Fruit fly (Drosophila melanogaster) whole organism, embryonic: ENCODE measurements around the gene holn1.

Experiments used
- Antp ChIP-seq: fragments of 200-800 bp; sonication (Bioruptor generic); optimal IDR thresholded peaks from 3 replicates; lab custom pipeline; 2016; ENCODE audit warnings: missing biosample characterization, missing genetic modification characterization
- BEAF-32 ChIP-seq: fragments of 200-800 bp; sonication (Bioruptor generic); optimal IDR thresholded peaks from 3 replicates; lab custom pipeline; 2017; ENCODE audit warnings: missing biosample characterization, missing genetic modification characterization, mild to moderate bottlenecking, moderate library complexity, missing genetic modification reagents
- Bteb2 ChIP-seq: fragments of 200-800 bp; sonication (Bioruptor generic); optimal IDR thresholded peaks from 2 replicates; lab custom pipeline; 2016; ENCODE audit warnings: missing biosample characterization, missing genetic modification characterization
- CG12769 ChIP-seq: fragments of 200-800 bp; sonication (Bioruptor generic); optimal IDR thresholded peaks from 2 replicates; lab custom pipeline; 2019; ENCODE audit warnings: missing biosample characterization, mild to moderate bottlenecking, missing genetic modification characterization, moderate library complexity
- CG13287 ChIP-seq: fragments of 200-800 bp; sonication (Bioruptor generic); IDR thresholded peaks from 2 replicates; pipeline ENCODE4 v1.3.6; 2022; ENCODE audit warnings: missing biosample characterization, missing genetic modification characterization; ENCODE audit not compliant: partially characterized antibody
- CG13624 ChIP-seq: fragments of 200-800 bp; sonication (Bioruptor generic); optimal IDR thresholded peaks from 2 replicates; lab custom pipeline; 2016; ENCODE audit warnings: missing biosample characterization, missing genetic modification characterization
- CG13775 ChIP-seq: fragments of 200-800 bp; sonication (Bioruptor generic); optimal IDR thresholded peaks from 3 replicates; lab custom pipeline; 2017; ENCODE audit warnings: missing biosample characterization, mild to moderate bottlenecking, missing genetic modification characterization
- CG14050 ChIP-seq: fragments of 200-800 bp; sonication (Bioruptor generic); IDR thresholded peaks from 3 replicates; pipeline ENCODE4 v1.3.6; 2022; ENCODE audit warnings: missing biosample characterization, missing genetic modification characterization
- CG15269 ChIP-seq: fragments of 200-800 bp; sonication (Bioruptor generic); optimal IDR thresholded peaks from 2 replicates; lab custom pipeline; 2018; ENCODE audit warnings: missing biosample characterization, mild to moderate bottlenecking, missing genetic modification characterization, moderate library complexity
- CG15601 ChIP-seq: fragments of 200-800 bp; sonication (Bioruptor generic); optimal IDR thresholded peaks from 3 replicates; lab custom pipeline; 2019; ENCODE audit warnings: missing biosample characterization, mild to moderate bottlenecking, missing genetic modification characterization, moderate library complexity
- CG15696 ChIP-seq: fragments of 200-800 bp; sonication (Bioruptor generic); optimal IDR thresholded peaks from 2 replicates; lab custom pipeline; 2019; ENCODE audit warnings: missing biosample characterization, mild to moderate bottlenecking, missing genetic modification characterization, moderate library complexity
- CG16863 ChIP-seq: fragments of 200-800 bp; sonication (Bioruptor generic); optimal IDR thresholded peaks from 3 replicates; lab custom pipeline; 2016; ENCODE audit warnings: missing biosample characterization, missing genetic modification characterization
- CG17912 ChIP-seq: fragments of 200-800 bp; sonication (Bioruptor generic); optimal IDR thresholded peaks from 2 replicates; lab custom pipeline; 2018; ENCODE audit warnings: missing biosample characterization, mild to moderate bottlenecking, missing genetic modification characterization
- CG30020 ChIP-seq: fragments of 200-800 bp; optimal IDR thresholded peaks from 2 replicates; lab custom pipeline; 2019; ENCODE audit warnings: missing biosample characterization, mild to moderate bottlenecking, missing genetic modification characterization, moderate library complexity
- CG3407 ChIP-seq: fragments of 200-800 bp; sonication (Bioruptor generic); optimal IDR thresholded peaks from 2 replicates; lab custom pipeline; 2018; ENCODE audit warnings: missing biosample characterization, mild to moderate bottlenecking, missing genetic modification characterization
- CG34376 ChIP-seq: fragments of 200-800 bp; sonication (Bioruptor generic); optimal IDR thresholded peaks from 2 replicates; lab custom pipeline; 2018; ENCODE audit warnings: missing biosample characterization, mild to moderate bottlenecking, missing genetic modification characterization
- CG4617 ChIP-seq: fragments of 200-800 bp; sonication (Bioruptor generic); optimal IDR thresholded peaks from 3 replicates; lab custom pipeline; 2016; ENCODE audit warnings: missing biosample characterization, missing genetic modification characterization, borderline replicate concordance
- CG4854 ChIP-seq: fragments of 200-800 bp; sonication (Bioruptor generic); optimal IDR thresholded peaks from 2 replicates; lab custom pipeline; 2016; ENCODE audit warnings: missing biosample characterization, missing genetic modification characterization, inconsistent platforms
- CG5180 ChIP-seq: fragments of 200-800 bp; sonication (Bioruptor generic); optimal IDR thresholded peaks from 3 replicates; lab custom pipeline; 2017; ENCODE audit warnings: missing biosample characterization, missing genetic modification characterization, mild to moderate bottlenecking, moderate library complexity, missing genetic modification reagents
- CG6254 ChIP-seq: fragments of 200-800 bp; sonication (Bioruptor generic); optimal IDR thresholded peaks from 3 replicates; lab custom pipeline; 2017; ENCODE audit warnings: mild to moderate bottlenecking, missing biosample characterization, missing genetic modification reagents, missing genetic modification characterization
- CG6272 ChIP-seq: fragments of 200-800 bp; sonication (Bioruptor generic); IDR thresholded peaks from 2 replicates; pipeline ENCODE4 v1.3.6; 2022; ENCODE audit warnings: missing biosample characterization, missing genetic modification characterization
- CG7786 ChIP-seq: fragments of 200-800 bp; sonication (Bioruptor generic); optimal IDR thresholded peaks from 2 replicates; lab custom pipeline; 2016; ENCODE audit warnings: missing biosample characterization, missing genetic modification characterization
- CG8924 ChIP-seq: fragments of 200-800 bp; optimal IDR thresholded peaks from 3 replicates; lab custom pipeline; 2019; ENCODE audit warnings: missing biosample characterization, mild to moderate bottlenecking, missing genetic modification characterization, moderate library complexity
- CG9215 ChIP-seq: fragments of 200-800 bp; sonication (Bioruptor generic); IDR thresholded peaks from 2 replicates; pipeline ENCODE4 v1.3.6; 2022; ENCODE audit warnings: missing biosample characterization, missing genetic modification characterization
- CG9437 ChIP-seq: fragments of 200-800 bp; sonication (Bioruptor generic); optimal IDR thresholded peaks from 2 replicates; lab custom pipeline; 2018; ENCODE audit warnings: missing biosample characterization, mild to moderate bottlenecking, missing genetic modification characterization
- CrebB ChIP-seq: fragments of 200-800 bp; sonication (Bioruptor generic); optimal IDR thresholded peaks from 3 replicates; lab custom pipeline; 2018; ENCODE audit warnings: missing biosample characterization, mild to moderate bottlenecking, missing genetic modification characterization
- Doc3 ChIP-seq: fragments of 200-800 bp; sonication (Bioruptor generic); IDR thresholded peaks from 3 replicates; pipeline ENCODE4 v1.3.6; 2022; ENCODE audit warnings: missing biosample characterization, missing genetic modification characterization; ENCODE audit not compliant: partially characterized antibody
- Elba2 ChIP-seq: fragments of 200-800 bp; sonication (Bioruptor generic); optimal IDR thresholded peaks from 3 replicates; lab custom pipeline; 2016; ENCODE audit warnings: missing biosample characterization, missing genetic modification characterization
- Hsf ChIP-seq: fragments of 200-800 bp; sonication (Bioruptor generic); optimal IDR thresholded peaks from 3 replicates; lab custom pipeline; 2016; ENCODE audit warnings: missing biosample characterization, missing genetic modification characterization
- Jarid2 ChIP-seq: fragments of 200-800 bp; sonication (Bioruptor generic); optimal IDR thresholded peaks from 3 replicates; lab custom pipeline; 2017; ENCODE audit warnings: mild to moderate bottlenecking, missing biosample characterization, missing genetic modification reagents, missing genetic modification characterization
- Lim3 ChIP-seq: fragments of 200-800 bp; sonication (Bioruptor generic); IDR thresholded peaks from 2 replicates; pipeline ENCODE4 v1.3.6; 2022; ENCODE audit warnings: missing biosample characterization, missing genetic modification characterization
- MBD-R2 ChIP-seq: fragments of 200-800 bp; sonication (Bioruptor generic); IDR thresholded peaks from 2 replicates; pipeline ENCODE4 v1.3.6; 2022; ENCODE audit warnings: missing biosample characterization, missing genetic modification characterization
- Med ChIP-seq: fragments of 200-800 bp; sonication (Bioruptor generic); peaks from one replicate; lab custom pipeline; 2016; ENCODE audit warnings: missing biosample characterization, missing genetic modification characterization, mild to moderate bottlenecking, inconsistent platforms, moderate library complexity
- Mes4 ChIP-seq: fragments of 200-800 bp; sonication (Bioruptor generic); optimal IDR thresholded peaks from 2 replicates; lab custom pipeline; 2016; ENCODE audit warnings: missing biosample characterization, missing genetic modification characterization
- Rx ChIP-seq: fragments of 200-800 bp; sonication (Bioruptor generic); IDR thresholded peaks from 2 replicates; pipeline ENCODE4 v1.3.6; 2022; ENCODE audit warnings: missing biosample characterization, missing genetic modification characterization
- Xrp1 ChIP-seq: fragments of 200-800 bp; sonication (Bioruptor generic); IDR thresholded peaks from 2 replicates; pipeline ENCODE4 v1.3.6; 2022; ENCODE audit warnings: missing biosample characterization, missing genetic modification characterization
- az2 ChIP-seq: fragments of 200-800 bp; sonication (Bioruptor generic); optimal IDR thresholded peaks from 3 replicates; lab custom pipeline; 2016; ENCODE audit warnings: missing biosample characterization, missing genetic modification characterization
- cwo ChIP-seq: fragments of 200-800 bp; sonication (Bioruptor generic); optimal IDR thresholded peaks from 3 replicates; lab custom pipeline; 2017; ENCODE audit warnings: missing biosample characterization, missing genetic modification characterization, mild to moderate bottlenecking, moderate library complexity, missing genetic modification reagents
- emc ChIP-seq: fragments of 200-800 bp; sonication (Bioruptor generic); optimal IDR thresholded peaks from 2 replicates; lab custom pipeline; 2016; ENCODE audit warnings: missing biosample characterization, missing genetic modification characterization
- eyg ChIP-seq: fragments of 200-800 bp; sonication (Bioruptor generic); optimal IDR thresholded peaks from 3 replicates; lab custom pipeline; 2016; ENCODE audit warnings: missing biosample characterization, missing genetic modification characterization
- gfzf ChIP-seq: fragments of 200-800 bp; sonication (Bioruptor generic); optimal IDR thresholded peaks from 2 replicates; lab custom pipeline; 2016; ENCODE audit warnings: missing biosample characterization, mild to moderate bottlenecking, missing genetic modification characterization, moderate library complexity
- hb ChIP-seq: fragments of 200-800 bp; sonication (Bioruptor generic); IDR thresholded peaks from 3 replicates; pipeline ENCODE4 v1.3.6; 2022; ENCODE audit warnings: missing biosample characterization, missing genetic modification characterization; ENCODE audit not compliant: partially characterized antibody
- kay ChIP-seq: fragments of 200-800 bp; sonication (Bioruptor generic); optimal IDR thresholded peaks from 2 replicates; lab custom pipeline; 2016; ENCODE audit warnings: missing biosample characterization, missing genetic modification characterization
- nom ChIP-seq: fragments of 200-800 bp; sonication (Bioruptor generic); optimal IDR thresholded peaks from 2 replicates; lab custom pipeline; 2017; ENCODE audit warnings: missing biosample characterization, missing genetic modification characterization, mild to moderate bottlenecking, moderate library complexity, missing genetic modification reagents
- otp ChIP-seq: fragments of 200-800 bp; sonication (Bioruptor generic); IDR thresholded peaks from 3 replicates; pipeline ENCODE4, ENCODE4 v1.3.6; 2022; ENCODE audit warnings: missing biosample characterization, missing genetic modification characterization
- sima ChIP-seq: fragments of 200-800 bp; sonication (Bioruptor generic); optimal IDR thresholded peaks from 2 replicates; lab custom pipeline; 2016; ENCODE audit warnings: missing biosample characterization, missing genetic modification characterization
- sna ChIP-seq: fragments of 200-800 bp; sonication (Bioruptor generic); IDR thresholded peaks from 2 replicates; pipeline ENCODE4 v1.3.6; 2022; ENCODE audit warnings: missing biosample characterization, missing genetic modification characterization; ENCODE audit not compliant: partially characterized antibody
- ttk ChIP-seq: fragments of 200-800 bp; sonication (Bioruptor generic); IDR thresholded peaks from 2 replicates; pipeline ENCODE4 v2.1.2; 2022; ENCODE audit warnings: missing biosample characterization, missing genetic modification characterization
- tx ChIP-seq: fragments of 200-800 bp; sonication (Bioruptor generic); optimal IDR thresholded peaks from 2 replicates; lab custom pipeline; 2016; ENCODE audit warnings: missing biosample characterization, missing genetic modification characterization

Gene holn1

DNA sequence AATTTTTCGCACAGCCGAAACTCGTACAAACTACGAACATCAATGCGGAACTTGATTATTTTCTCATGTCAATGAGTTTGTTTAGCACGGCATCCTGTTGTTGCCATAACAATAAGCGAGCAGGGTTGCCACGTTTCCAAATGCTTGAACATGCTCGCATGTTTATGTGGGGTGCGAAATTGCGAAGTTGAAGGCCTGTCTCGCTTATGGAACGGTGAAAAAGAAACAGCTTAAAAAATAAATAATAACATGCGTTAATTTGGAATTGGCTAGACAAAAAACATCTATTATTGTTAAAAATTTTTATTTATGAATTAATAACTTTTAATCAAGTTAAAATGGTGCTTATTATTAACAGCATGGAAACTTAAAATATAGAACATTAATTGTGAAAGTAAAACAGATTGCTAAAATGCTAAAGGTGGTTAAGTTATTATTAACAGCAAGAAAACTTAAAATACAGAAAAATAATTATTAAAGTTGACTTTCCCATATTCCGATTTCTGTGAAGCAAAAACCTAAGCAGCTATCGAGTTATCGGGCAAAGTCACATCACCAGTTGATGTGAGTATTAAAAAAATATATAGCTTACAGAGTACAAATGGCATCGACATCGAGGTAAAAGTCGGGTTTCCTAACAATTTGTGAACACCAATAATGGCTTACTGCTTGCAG, 4.9 kb upstream of the holn1 start, which contains the start of the genes Bug22 and TfIIB (continued):
- peak; percentile 41 for TF ChIP-seq CG34376 (GFP tag; lab: Kevin White, UChicago)
- TF ChIP-seq CG6254 = no peak
- peak; percentile 78; the same call in 2 of the 3 replicates for TF ChIP-seq otp (GFP tag; lab: Robert Waterston, UW)
- TF ChIP-seq CG17912 (GFP tag; lab: Kevin White, UChicago) = peak; percentile 32
- TF ChIP-seq CG13287 (GFP tag; lab: Robert Waterston, UW) = peak; percentile 47
- TF ChIP-seq tx (GFP tag; lab: Kevin White, UChicago) = peak; percentile 46
- TF ChIP-seq Med (GFP tag; lab: Kevin White, UChicago) = peak; percentile 94
- TF ChIP-seq CG4617 = peak; percentile 27
- no peak for TF ChIP-seq CG5180 (GFP tag; lab: Kevin White, UChicago)
- TF ChIP-seq Antp (GFP tag; lab: Kevin White, UChicago) = peak; percentile 71
- TF ChIP-seq Elba2 (GFP tag; lab: Kevin White, UChicago) = peak; percentile 87
- peak; percentile 34 for TF ChIP-seq CG9437 (GFP tag; lab: Kevin White, UChicago)
- TF ChIP-seq CG15696 (tag; lab: Kevin White, UChicago) = peak; percentile 56
- TF ChIP-seq kay (GFP tag; lab: Kevin White, UChicago) = peak; percentile 36
- TF ChIP-seq emc (GFP tag; lab: Kevin White, UChicago) = no peak
- TF ChIP-seq CG14050 = no peak
- TF ChIP-seq Bteb2 (GFP tag; lab: Kevin White, UChicago) = peak; percentile 46
- peak; percentile 51 for TF ChIP-seq CG4854 (GFP tag; lab: Kevin White, UChicago)
- peak; percentile 83 for TF ChIP-seq CG8924 (tag; lab: Kevin White, UChicago)
- TF ChIP-seq CG12769 = no peak
- TF ChIP-seq ttk (GFP tag; lab: Robert Waterston, UW) = peak; percentile 61
- peak; percentile 98 for TF ChIP-seq CG30020
- TF ChIP-seq nom (GFP tag; lab: Kevin White, UChicago) = peak; percentile 62
- TF ChIP-seq CG15269 (tag; lab: Kevin White, UChicago) = no peak
- peak; percentile 15 for TF ChIP-seq gfzf (GFP tag; lab: Kevin White, UChicago)
- peak; percentile 66 for TF ChIP-seq CG7786 (GFP tag; lab: Kevin White, UChicago)
- peak; percentile 76 for TF ChIP-seq az2
- peak; percentile 74 for TF ChIP-seq Hsf (GFP tag; lab: Kevin White, UChicago)
- no peak for TF ChIP-seq CG9215 (GFP tag; lab: Robert Waterston, UW)
- no peak for TF ChIP-seq Lim3 (GFP tag; lab: Robert Waterston, UW)
- TF ChIP-seq Doc3 (GFP tag; lab: Robert Waterston, UW) = no peak
- peak; percentile 18 for TF ChIP-seq CG3407
- peak; percentile 58 for TF ChIP-seq Mes4
- TF ChIP-seq hb (GFP tag; lab: Robert Waterston, UW) = no peak
- peak; percentile 71; the same call in 1 of the 2 replicates for TF ChIP-seq Xrp1 (GFP tag; lab: Robert Waterston, UW)
- no peak for TF ChIP-seq cwo
- TF ChIP-seq sima (GFP tag; lab: Kevin White, UChicago) = no peak
- TF ChIP-seq sna (GFP tag; lab: Robert Waterston, UW) = no peak
- TF ChIP-seq MBD-R2 (GFP tag; lab: Robert Waterston, UW) = peak; percentile 89
- peak; percentile 35 for TF ChIP-seq CG16863 (GFP tag; lab: Kevin White, UChicago)
- peak; percentile 40 for TF ChIP-seq Rx (GFP tag; lab: Robert Waterston, UW)
- TF ChIP-seq BEAF-32 (GFP tag; lab: Kevin White, UChicago) = peak; percentile 47
- TF ChIP-seq eyg (GFP tag; lab: Kevin White, UChicago) = no peak
- peak; percentile 41; the same call in 1 of the 2 replicates for TF ChIP-seq CG6272 (GFP tag; lab: Robert Waterston, UW)
- peak; percentile 77 for TF ChIP-seq CG13775 (GFP tag; lab: Kevin White, UChicago)
- TF ChIP-seq Jarid2 (GFP tag; lab: Kevin White, UChicago) = no peak
- TF ChIP-seq CrebB = peak; percentile 14
- TF ChIP-seq CG13624 (GFP tag; lab: Kevin White, UChicago) = peak; percentile 62
- peak; percentile 61 for TF ChIP-seq CG15601 (tag; lab: Kevin White, UChicago)
